Fruit fly (Drosophila melanogaster) whole organism, embryonic: ENCODE results near the gene Hrd3.

Source experiments
- Bgb ChIP-seq: fragments of 200-800 bp; sonication (Bioruptor generic); IDR thresholded peaks from 2 replicates; pipeline ENCODE4 v1.3.6; 2022; ENCODE audit warnings: missing biosample characterization, missing genetic modification characterization; ENCODE audit not compliant: partially characterized antibody
- Bteb2 ChIP-seq: fragments of 200-800 bp; sonication (Bioruptor generic); optimal IDR thresholded peaks from 2 replicates; lab custom pipeline; 2016; ENCODE audit warnings: missing biosample characterization, missing genetic modification characterization
- C15 ChIP-seq: fragments of 200-800 bp; sonication (Bioruptor generic); IDR thresholded peaks from 3 replicates; pipeline ENCODE4 v1.3.6; 2022; ENCODE audit warnings: missing biosample characterization, missing genetic modification characterization
- CG10959 ChIP-seq: fragments of 200-800 bp; sonication (Bioruptor generic); IDR thresholded peaks from 2 replicates; pipeline ENCODE4 v1.3.6; 2022; ENCODE audit warnings: missing biosample characterization, missing genetic modification characterization
- CG11093 ChIP-seq: fragments of 200-800 bp; sonication (Bioruptor generic); IDR thresholded peaks from 3 replicates; pipeline ENCODE4 v1.3.6; 2022; ENCODE audit warnings: missing biosample characterization, missing genetic modification characterization
- CG11695 ChIP-seq: fragments of 200-800 bp; sonication (Bioruptor generic); IDR thresholded peaks from 3 replicates; pipeline ENCODE4 v1.3.6; 2022; ENCODE audit warnings: missing biosample characterization, missing genetic modification characterization
- CG14860 ChIP-seq: fragments of 200-800 bp; sonication (Bioruptor generic); IDR thresholded peaks from 3 replicates; pipeline ENCODE4 v1.3.6; 2022; ENCODE audit warnings: missing biosample characterization, missing genetic modification characterization; ENCODE audit not compliant: partially characterized antibody
- CG1529 ChIP-seq: fragments of 200-800 bp; sonication (Bioruptor generic); optimal IDR thresholded peaks from 3 replicates; lab custom pipeline; 2018; ENCODE audit warnings: missing biosample characterization, missing genetic modification characterization
- CG15479 ChIP-seq: fragments of 200-800 bp; sonication (Bioruptor generic); optimal IDR thresholded peaks from 3 replicates; lab custom pipeline; 2019; ENCODE audit warnings: missing biosample characterization, mild to moderate bottlenecking, missing genetic modification characterization, moderate library complexity
- CG15514 ChIP-seq: fragments of 200-800 bp; sonication (Bioruptor generic); optimal IDR thresholded peaks from 3 replicates; lab custom pipeline; 2017; ENCODE audit warnings: missing biosample characterization, missing genetic modification characterization, mild to moderate bottlenecking, moderate library complexity, missing genetic modification reagents
- CG17328 ChIP-seq: fragments of 200-800 bp; sonication (Bioruptor generic); IDR thresholded peaks from 2 replicates; pipeline ENCODE4 v1.3.6; 2022; ENCODE audit warnings: missing biosample characterization, missing genetic modification characterization
- CG17802 ChIP-seq: fragments of 200-800 bp; sonication (Bioruptor generic); optimal IDR thresholded peaks from 2 replicates; lab custom pipeline; 2018; ENCODE audit warnings: missing biosample characterization, mild to moderate bottlenecking, missing genetic modification characterization, moderate library complexity
- CG31388 ChIP-seq: fragments of 200-800 bp; sonication (Bioruptor generic); optimal IDR thresholded peaks from 2 replicates; lab custom pipeline; 2016; ENCODE audit warnings: missing biosample characterization, missing genetic modification characterization
- CG3407 ChIP-seq: fragments of 200-800 bp; sonication (Bioruptor generic); optimal IDR thresholded peaks from 2 replicates; lab custom pipeline; 2018; ENCODE audit warnings: missing biosample characterization, mild to moderate bottlenecking, missing genetic modification characterization
- CG4328 ChIP-seq: fragments of 200-800 bp; sonication (Bioruptor generic); optimal IDR thresholded peaks from 3 replicates; lab custom pipeline; 2017; ENCODE audit warnings: missing biosample characterization, missing genetic modification reagents, missing genetic modification characterization
- CG43689 ChIP-seq: fragments of 200-800 bp; sonication (Bioruptor generic); IDR thresholded peaks from 2 replicates; pipeline ENCODE4 v1.3.6; 2022; ENCODE audit warnings: missing biosample characterization, missing genetic modification characterization
- CG5953 ChIP-seq: fragments of 200-800 bp; sonication (Bioruptor generic); IDR thresholded peaks from 2 replicates; pipeline ENCODE4 v1.3.6; 2022; ENCODE audit warnings: missing biosample characterization, missing genetic modification characterization
- CG6791 ChIP-seq: fragments of 200-800 bp; sonication (Bioruptor generic); IDR thresholded peaks from 3 replicates; pipeline ENCODE4 v1.3.6; 2022; ENCODE audit warnings: missing biosample characterization, missing genetic modification characterization; ENCODE audit not compliant: partially characterized antibody
- CG7271 ChIP-seq: fragments of 200-800 bp; sonication (Bioruptor generic); optimal IDR thresholded peaks from 2 replicates; lab custom pipeline; 2018; ENCODE audit warnings: missing biosample characterization, mild to moderate bottlenecking, missing genetic modification characterization, moderate library complexity
- CG7839 ChIP-seq: fragments of 200-800 bp; sonication (Bioruptor generic); optimal IDR thresholded peaks from 3 replicates; lab custom pipeline; 2018; ENCODE audit warnings: missing biosample characterization, mild to moderate bottlenecking, missing genetic modification characterization, moderate library complexity
- CG9437 ChIP-seq: fragments of 200-800 bp; sonication (Bioruptor generic); optimal IDR thresholded peaks from 2 replicates; lab custom pipeline; 2018; ENCODE audit warnings: missing biosample characterization, mild to moderate bottlenecking, missing genetic modification characterization
- CHES-1-like ChIP-seq: fragments of 200-800 bp; sonication (Bioruptor generic); optimal IDR thresholded peaks from 2 replicates; lab custom pipeline; 2016; ENCODE audit warnings: missing biosample characterization, missing genetic modification characterization
- Eip74EF ChIP-seq, 2 experiments: fragments of 200-800 bp in 1 of 2; fragments of >200 bp in 1 of 2; sonication (Bioruptor generic) in 1 of 2; optimal IDR thresholded peaks; 2 replicates each; lab custom pipeline; 2017 to 2019; ENCODE audit warnings: missing biosample characterization in 2 of 2, missing genetic modification characterization in 2 of 2, mild to moderate bottlenecking in 1 of 2, moderate library complexity in 1 of 2
- Ets65A ChIP-seq: fragments of 200-800 bp; sonication (Bioruptor generic); peaks from one replicate; lab custom pipeline; 2016; ENCODE audit warnings: missing biosample characterization, missing genetic modification characterization
- HLH3B ChIP-seq: fragments of 200-800 bp; sonication (Bioruptor generic); IDR thresholded peaks from 2 replicates; pipeline ENCODE4 v1.3.6; 2022; ENCODE audit warnings: missing biosample characterization, missing genetic modification characterization
- HLH54F ChIP-seq: fragments of 200-800 bp; sonication (Bioruptor generic); optimal IDR thresholded peaks from 3 replicates; lab custom pipeline; 2016; ENCODE audit warnings: missing biosample characterization, missing genetic modification characterization
- Hey ChIP-seq: fragments of 200-800 bp; sonication (Bioruptor generic); optimal IDR thresholded peaks from 3 replicates; lab custom pipeline; 2018; ENCODE audit warnings: missing biosample characterization, mild to moderate bottlenecking, missing genetic modification characterization
- Kr ChIP-seq: fragments of 200-800 bp; sonication (Bioruptor generic); optimal IDR thresholded peaks from 2 replicates; lab custom pipeline; 2017; ENCODE audit warnings: missing biosample characterization, mild to moderate bottlenecking, missing genetic modification characterization
- Mes4 ChIP-seq: fragments of 200-800 bp; sonication (Bioruptor generic); optimal IDR thresholded peaks from 2 replicates; lab custom pipeline; 2016; ENCODE audit warnings: missing biosample characterization, missing genetic modification characterization
- Opbp ChIP-seq: fragments of 200-800 bp; sonication (Bioruptor generic); IDR thresholded peaks from 3 replicates; pipeline ENCODE4 v1.3.6; 2022; ENCODE audit warnings: missing biosample characterization, missing genetic modification characterization; ENCODE audit not compliant: partially characterized antibody
- Poxn ChIP-seq: fragments of 200-800 bp; sonication (Bioruptor generic); IDR thresholded peaks from 2 replicates; pipeline ENCODE4 v1.3.6; 2022; ENCODE audit warnings: missing biosample characterization, missing genetic modification characterization
- Sox100B ChIP-seq: fragments of 200-800 bp; sonication (Bioruptor generic); optimal IDR thresholded peaks from 3 replicates; lab custom pipeline; 2018; ENCODE audit warnings: missing biosample characterization, mild to moderate bottlenecking, missing genetic modification characterization
- Tbp ChIP-seq: fragments of >200 bp; optimal IDR thresholded peaks from 2 replicates; lab custom pipeline; 2018; ENCODE audit warnings: missing biosample characterization, missing genetic modification characterization
- bigmax ChIP-seq: fragments of 200-800 bp; sonication (Bioruptor generic); optimal IDR thresholded peaks from 2 replicates; lab custom pipeline; 2018; ENCODE audit warnings: missing biosample characterization, mild to moderate bottlenecking, missing genetic modification characterization
- cad ChIP-seq: fragments of >200 bp; optimal IDR thresholded peaks from 2 replicates; lab custom pipeline; 2017; ENCODE audit warnings: missing biosample characterization, missing genetic modification characterization
- caup ChIP-seq: fragments of 200-800 bp; sonication (Bioruptor generic); optimal IDR thresholded peaks from 3 replicates; lab custom pipeline; 2017; ENCODE audit warnings: missing biosample characterization, mild to moderate bottlenecking, missing genetic modification characterization, moderate library complexity; ENCODE audit not compliant: severe bottlenecking
- croc ChIP-seq: fragments of 200-800 bp; sonication (Bioruptor generic); conservative IDR thresholded peaks from 3 replicates; pipeline ENCODE4 v1.3.6; 2022; ENCODE audit warnings: missing biosample characterization, missing genetic modification characterization
- dimm ChIP-seq: fragments of 200-800 bp; sonication (Bioruptor generic); IDR thresholded peaks from 2 replicates; pipeline ENCODE4 v1.3.6; 2022; ENCODE audit warnings: missing biosample characterization, missing genetic modification characterization
- fu2 ChIP-seq: fragments of 200-800 bp; sonication (Bioruptor generic); optimal IDR thresholded peaks from 2 replicates; lab custom pipeline; 2016; ENCODE audit warnings: missing biosample characterization, missing genetic modification characterization
- grn ChIP-seq: fragments of 200-800 bp; sonication (Bioruptor generic); optimal IDR thresholded peaks from 3 replicates; lab custom pipeline; 2017; ENCODE audit warnings: missing biosample characterization, missing genetic modification characterization
- gro ChIP-seq: fragments of 200-800 bp; sonication (Bioruptor generic); optimal IDR thresholded peaks from 2 replicates; lab custom pipeline; 2016; ENCODE audit warnings: missing biosample characterization, missing genetic modification characterization
- klu ChIP-seq: fragments of 200-800 bp; sonication (Bioruptor generic); IDR thresholded peaks from 2 replicates; pipeline ENCODE4 v1.3.6; 2022; ENCODE audit warnings: missing biosample characterization, missing genetic modification characterization
- pan ChIP-seq, 4 experiments: fragments of >200 bp in 3 of 4; fragments of 200-800 bp in 1 of 4; sonication (Bioruptor generic) in 1 of 4; optimal IDR thresholded peaks in 3 of 4; IDR thresholded peaks in 1 of 4; 2 replicates each; pipeline versions ENCODE4 v1.3.6 to Lab custom; 2017 to 2022; ENCODE audit warnings: missing biosample characterization in 2 of 4, missing genetic modification characterization in 2 of 4, mixed read lengths in 1 of 4
- pita ChIP-seq: fragments of 200-800 bp; sonication (Bioruptor generic); optimal IDR thresholded peaks from 2 replicates; lab custom pipeline; 2017; ENCODE audit warnings: missing biosample characterization, mild to moderate bottlenecking, missing genetic modification characterization
- prd ChIP-seq, 3 experiments: fragments of >200 bp in 2 of 3; fragments of 200-800 bp in 1 of 3; sonication (Bioruptor generic) in 1 of 3; optimal IDR thresholded peaks in 2 of 3; IDR thresholded peaks in 1 of 3; 2 replicates in 2 of 3; 3 replicates in 1 of 3; pipeline versions ENCODE4 v1.3.6 to Lab custom; 2017 to 2022; ENCODE audit warnings: missing biosample characterization in 1 of 3, missing genetic modification characterization in 1 of 3
- rib ChIP-seq: fragments of 200-800 bp; sonication (Bioruptor generic); IDR thresholded peaks from 2 replicates; pipeline ENCODE4 v1.3.6; 2022; ENCODE audit warnings: missing biosample characterization, missing genetic modification characterization
- row ChIP-seq: fragments of 200-800 bp; sonication (Bioruptor generic); IDR thresholded peaks from 3 replicates; pipeline ENCODE4 v1.3.6; 2022; ENCODE audit warnings: missing biosample characterization, missing genetic modification characterization
- sens ChIP-seq: fragments of 200-800 bp; sonication (Bioruptor generic); peaks from one replicate; lab custom pipeline; 2016; ENCODE audit warnings: missing biosample characterization, missing genetic modification characterization
- slou ChIP-seq: fragments of 200-800 bp; sonication (Bioruptor generic); optimal IDR thresholded peaks from 3 replicates; lab custom pipeline; 2016; ENCODE audit warnings: missing biosample characterization, missing genetic modification characterization

Hrd3 gene

dm6 chr3R:23781466-23781935 is 23.1 kb upstream of the Hrd3 start, which contains the start of the genes Nup98-96 and mbc (continued):
- no peak for TF ChIP-seq bigmax (GFP tag; lab: Kevin White, UChicago)
- TF ChIP-seq rib (GFP tag; lab: Robert Waterston, UW) = peak; percentile 63
- TF ChIP-seq Sox100B = peak; percentile 31
- TF ChIP-seq CG43689 = no peak
- peak; percentile 87 for TF ChIP-seq CG17802
- TF ChIP-seq slou = peak; percentile 45
- peak; percentile 59 for TF ChIP-seq CG15479 (GFP tag; lab: Kevin White, UChicago)
- no peak for TF ChIP-seq Kr
- TF ChIP-seq fu2 (GFP tag; lab: Kevin White, UChicago) = peak; percentile 93
- peak; percentile 59; the same call in 2 of the 3 replicates for TF ChIP-seq CG6791 (GFP tag; lab: Robert Waterston, UW)
- peak; percentile 67 for TF ChIP-seq CG9437 (GFP tag; lab: Kevin White, UChicago)
- TF ChIP-seq Eip74EF (GFP tag; optimal IDR thresholded peaks at IDR 0.05; lab: Kevin White, UChicago) = peak in 1 of 2 experiments; percentile 3
- peak; percentile 82 for TF ChIP-seq croc (GFP tag; lab: Robert Waterston, UW)
- TF ChIP-seq grn (GFP tag; lab: Kevin White, UChicago) = peak; percentile 3
- TF ChIP-seq dimm (GFP tag; lab: Robert Waterston, UW) = peak; percentile 68
- peak; percentile 99 for TF ChIP-seq Ets65A
- TF ChIP-seq gro (GFP tag; lab: Kevin White, UChicago) = peak; percentile 81
- no peak for TF ChIP-seq prd (optimal IDR thresholded peaks at IDR 0.05; lab: Kevin White, UChicago)
- peak; percentile 92 for TF ChIP-seq prd (GFP tag; IDR thresholded peaks at IDR 0.05; lab: Robert Waterston, UW)
- peak; percentile 82 for TF ChIP-seq Bteb2
- 0 out of 3 replicates have a peak, but pooled peaks have one; percentile 33 for TF ChIP-seq Opbp (GFP tag; lab: Robert Waterston, UW)
- TF ChIP-seq Bgb (GFP tag; lab: Robert Waterston, UW) = peak; percentile 63; the same call in 1 of the 2 replicates
- peak; percentile 62; the same call in 1 of the 3 replicates for TF ChIP-seq C15 (GFP tag; lab: Robert Waterston, UW)
- no peak; the same call in none of the 2 replicates for TF ChIP-seq CG5953 (GFP tag; lab: Robert Waterston, UW)
- peak; percentile 83 for TF ChIP-seq HLH3B (GFP tag; lab: Robert Waterston, UW)
- peak; percentile 28 for TF ChIP-seq Hey (tag; lab: Kevin White, UChicago)
- TF ChIP-seq CG15514 (GFP tag; lab: Kevin White, UChicago) = peak; percentile 84
- peak; percentile 82 for TF ChIP-seq CG31388 (GFP tag; lab: Kevin White, UChicago)
- no peak for TF ChIP-seq pan (optimal IDR thresholded peaks at IDR 0.05; lab: Kevin White, UChicago)
- peak in 1 of 2 experiments; percentile 79 for TF ChIP-seq pan (GFP tag; optimal IDR thresholded peaks at IDR 0.05 in 1 of 2, IDR thresholded peaks at IDR 0.05 in 1 of 2)
- peak; percentile 84 for TF ChIP-seq CG17328
- TF ChIP-seq Tbp (GFP tag; lab: Kevin White, UChicago) = no peak
- peak; percentile 57 for TF ChIP-seq caup (GFP tag; lab: Kevin White, UChicago)
- peak; percentile 95 for TF ChIP-seq HLH54F (GFP tag; lab: Kevin White, UChicago)
- TF ChIP-seq CHES-1-like = peak; percentile 94
- no peak for TF ChIP-seq CG7271
- peak; percentile 63; the same call in 1 of the 3 replicates for TF ChIP-seq CG11093 (GFP tag; lab: Robert Waterston, UW)
- TF ChIP-seq Poxn (GFP tag; lab: Robert Waterston, UW) = peak; percentile 44; the same call in 1 of the 2 replicates
- peak; percentile 73 for TF ChIP-seq CG10959 (GFP tag; lab: Robert Waterston, UW)
- TF ChIP-seq pita (GFP tag; lab: Kevin White, UChicago) = no peak
- TF ChIP-seq Mes4 (GFP tag; lab: Kevin White, UChicago) = peak; percentile 90
- peak; percentile 69 for TF ChIP-seq CG4328 (GFP tag; lab: Kevin White, UChicago)
- no peak for TF ChIP-seq CG14860 (GFP tag; lab: Robert Waterston, UW)
- TF ChIP-seq klu = peak; percentile 85
- peak; percentile 64 for TF ChIP-seq CG1529 (GFP tag; lab: Kevin White, UChicago)
- peak; percentile 37 for TF ChIP-seq CG3407
- peak; percentile 98 for TF ChIP-seq row (GFP tag; lab: Robert Waterston, UW)
- TF ChIP-seq sens (GFP tag; lab: Kevin White, UChicago) = peak; percentile 99
- peak; percentile 75 for TF ChIP-seq CG11695 (GFP tag; lab: Robert Waterston, UW)
- TF ChIP-seq cad (GFP tag; lab: Kevin White, UChicago) = no peak
- peak; percentile 86 for TF ChIP-seq CG7839 (tag; lab: Kevin White, UChicago)
